Fruit fly (Drosophila melanogaster): Measurements from ENCODE around the gene Hsp68.
A peak's percentile ranks its signal among the peaks of the same experiment; 100 is the strongest.

The Hsp68 gene

DNA sequence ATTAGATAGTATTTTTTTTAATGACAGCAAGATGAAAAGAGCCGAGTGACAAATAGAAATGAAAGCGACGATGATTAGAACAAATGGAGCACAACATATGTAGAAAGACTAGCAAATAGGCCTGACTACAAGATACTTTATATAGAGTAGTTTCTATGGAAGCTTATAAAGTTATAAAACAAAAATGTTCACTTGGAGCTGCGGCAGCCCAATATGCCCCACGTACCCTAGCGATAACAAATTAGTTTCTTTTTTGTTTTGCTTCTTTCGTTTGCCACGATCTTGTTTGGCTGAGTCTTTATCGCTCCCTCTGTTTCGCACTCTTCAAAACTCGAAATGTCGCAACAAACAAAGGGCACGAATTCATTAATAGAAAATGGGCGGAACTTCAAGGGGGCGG, 43.6 kb upstream of the Hsp68 start (continued):
- TF ChIP-seq pan (optimal IDR thresholded peaks at IDR 0.05) (no peak), pan (GFP tag; optimal IDR thresholded peaks at IDR 0.05 in 1 of 2, IDR thresholded peaks at IDR 0.05 in 1 of 2) (peak in 1 of 2 experiments; percentile 27), CG17361 (GFP tag; IDR thresholded peaks at IDR 0.05) (0 out of 3 replicates have a peak, but pooled peaks have one; percentile 21), Meics (GFP tag; optimal IDR thresholded peaks at IDR 0.05) (no peak), CrebB (tag; optimal IDR thresholded peaks at IDR 0.05) (no peak), sob (GFP tag; IDR thresholded peaks at IDR 0.05) (0 out of 2 replicates have a peak, but pooled peaks have one; percentile 31), aop (GFP tag; IDR thresholded peaks at IDR 0.05) (no peak), Pdp1 (GFP tag; optimal IDR thresholded peaks at IDR 0.05) (peak in 1 of 2 experiments; percentile 8), CG12391 (tag; optimal IDR thresholded peaks at IDR 0.05) (peak; percentile 9), gro (GFP tag; optimal IDR thresholded peaks at IDR 0.05) (peak; percentile 52), wor (GFP tag; IDR thresholded peaks at IDR 0.05) (no peak), CG15269 (tag; optimal IDR thresholded peaks at IDR 0.05) (peak; percentile 57), gem (tag; optimal IDR thresholded peaks at IDR 0.05) (peak; percentile 43), CG10274 (GFP tag; optimal IDR thresholded peaks at IDR 0.05) (no peak), CG2678 (tag; optimal IDR thresholded peaks at IDR 0.05) (peak; percentile 28), HmgD (GFP tag; optimal IDR thresholded peaks at IDR 0.05) (no peak), CG31441 (GFP tag; IDR thresholded peaks at IDR 0.05) (peak; percentile 14; the same call in 1 of the 2 replicates), CG14667 (GFP tag; IDR thresholded peaks at IDR 0.05) (0 out of 2 replicates have a peak, but pooled peaks have one; percentile 15), ssp (GFP tag; IDR thresholded peaks at IDR 0.05) (no peak), grn (GFP tag; optimal IDR thresholded peaks at IDR 0.05) (no peak), Hr51 (GFP tag; optimal IDR thresholded peaks at IDR 0.05) (peak in 1 of 2 experiments; percentile 32), CG14014 (GFP tag; IDR thresholded peaks at IDR 0.05) (0 out of 2 replicates have a peak, but pooled peaks have one; percentile 12), CG2120 (GFP tag; optimal IDR thresholded peaks at IDR 0.05) (peak; percentile 56), otp (GFP tag; IDR thresholded peaks at IDR 0.05) (0 out of 3 replicates have a peak, but pooled peaks have one; percentile 36), CG7372 (GFP tag; IDR thresholded peaks at IDR 0.05) (no peak), Chrac-16 (GFP tag; optimal IDR thresholded peaks at IDR 0.05) (no peak), Sox102F (GFP tag; optimal IDR thresholded peaks at IDR 0.05) (peak; percentile 37), ATbp (GFP tag; optimal IDR thresholded peaks at IDR 0.05) (no peak), prd (optimal IDR thresholded peaks at IDR 0.05) (no peak), prd (GFP tag; IDR thresholded peaks at IDR 0.05) (peak; percentile 37; the same call in 2 of the 3 replicates), NC2β (GFP tag; optimal IDR thresholded peaks at IDR 0.05) (no peak), Ada2b (GFP tag; IDR thresholded peaks at IDR 0.05) (peak; percentile 53), Hmr (GFP tag; optimal IDR thresholded peaks at IDR 0.05) (peak; percentile 35), Dip3 (GFP tag; optimal IDR thresholded peaks at IDR 0.05) (peak; percentile 47), CG11504 (tag; optimal IDR thresholded peaks at IDR 0.05) (peak; percentile 36), Scr (GFP tag; IDR thresholded peaks at IDR 0.05; ENCODE audit: partially characterized antibody) (no peak), sens (GFP tag) (peak; percentile 76), sug (tag; optimal IDR thresholded peaks at IDR 0.05) (peak; percentile 24), ranshi (GFP tag; IDR thresholded peaks at IDR 0.05) (no peak), ato (GFP tag; IDR thresholded peaks at IDR 0.05; ENCODE audit: partially characterized antibody) (no peak), ci (GFP tag; IDR thresholded peaks at IDR 0.05) (peak; percentile 35; the same call in 1 of the 3 replicates), btn (GFP tag; optimal IDR thresholded peaks at IDR 0.05) (no peak), CoRest (tag; optimal IDR thresholded peaks at IDR 0.05) (peak; percentile 21), bab2 (GFP tag; optimal IDR thresholded peaks at IDR 0.05) (peak; percentile 0), CG12155 (GFP tag; optimal IDR thresholded peaks at IDR 0.05) (no peak), CG33213 (GFP tag; optimal IDR thresholded peaks at IDR 0.05) (no peak), unpg (GFP tag; optimal IDR thresholded peaks at IDR 0.05) (peak; percentile 27), Rfx (GFP tag; IDR thresholded peaks at IDR 0.05) (peak; percentile 60), CG8765 (GFP tag; IDR thresholded peaks at IDR 0.05) (no peak), CG13624 (GFP tag; optimal IDR thresholded peaks at IDR 0.05) (peak; percentile 29), dpn (GFP tag; optimal IDR thresholded peaks at IDR 0.05) (peak in 1 of 2 experiments; percentile 15)

Measured in whole organism, embryonic.